Fruit fly (Drosophila melanogaster): ENCODE measurements around the gene Sfp24Bd.

Sfp24Bd gene

dm6 chr2L:3618818-3619362 is 50.0 kb downstream of the Sfp24Bd start, which contains the start of gene Ugt36A1 (continued):
- no peak for TF ChIP-seq CG12659 (GFP tag; optimal IDR thresholded peaks at IDR 0.05)
- TF ChIP-seq fd64A (GFP tag; optimal IDR thresholded peaks at IDR 0.05) = no peak
- TF ChIP-seq z (GFP tag; IDR thresholded peaks at IDR 0.05) = no peak
- TF ChIP-seq CG33213 (GFP tag; optimal IDR thresholded peaks at IDR 0.05) = no peak
- TF ChIP-seq CG3163 (GFP tag; optimal IDR thresholded peaks at IDR 0.05) = no peak
- peak; percentile 76 for TF ChIP-seq amos (GFP tag; IDR thresholded peaks at IDR 0.05; ENCODE audit: partially characterized antibody)
- TF ChIP-seq Dfd (GFP tag; optimal IDR thresholded peaks at IDR 0.05) = no peak
- TF ChIP-seq CG6683 (GFP tag; optimal IDR thresholded peaks at IDR 0.05) = no peak
- TF ChIP-seq CoRest (tag; optimal IDR thresholded peaks at IDR 0.05) = no peak
- no peak for TF ChIP-seq Hsf (GFP tag; optimal IDR thresholded peaks at IDR 0.05)
- no peak for TF ChIP-seq mam (GFP tag; optimal IDR thresholded peaks at IDR 0.05)
- TF ChIP-seq CG9727 (GFP tag; optimal IDR thresholded peaks at IDR 0.05) = no peak
- peak; percentile 42 for TF ChIP-seq CG34376 (GFP tag; optimal IDR thresholded peaks at IDR 0.05)
- no peak for TF ChIP-seq CG34422 (GFP tag; IDR thresholded peaks at IDR 0.05)
- TF ChIP-seq Fer1 (GFP tag; optimal IDR thresholded peaks at IDR 0.05) = no peak
- TF ChIP-seq CG14860 (GFP tag; IDR thresholded peaks at IDR 0.05; ENCODE audit: partially characterized antibody) = peak; percentile 70
- peak in 1 of 3 experiments; percentile 26 for TF ChIP-seq Stat92E (GFP tag; optimal IDR thresholded peaks at IDR 0.05)
- TF ChIP-seq CG4854 (GFP tag; optimal IDR thresholded peaks at IDR 0.05) = no peak
- no peak for TF ChIP-seq Tbp (GFP tag; optimal IDR thresholded peaks at IDR 0.05)
- TF ChIP-seq GATAe (GFP tag; conservative IDR thresholded peaks at IDR 0.05) = no peak
- peak; percentile 59 for TF ChIP-seq Dref (GFP tag; IDR thresholded peaks at IDR 0.05)
- no peak for TF ChIP-seq CG18011 (GFP tag; optimal IDR thresholded peaks at IDR 0.05)
- no peak for TF ChIP-seq CG16779 (GFP tag; IDR thresholded peaks at IDR 0.05)
- TF ChIP-seq Bgb (GFP tag; IDR thresholded peaks at IDR 0.05; ENCODE audit: partially characterized antibody) = peak; percentile 72
- TF ChIP-seq Blimp-1 (GFP tag; optimal IDR thresholded peaks at IDR 0.05) = no peak
- peak; percentile 64 for TF ChIP-seq Med (GFP tag)
- TF ChIP-seq Trl (optimal IDR thresholded peaks at IDR 0.05) = no peak
- no peak for TF ChIP-seq Trl (GFP tag; optimal IDR thresholded peaks at IDR 0.05)
- no peak for TF ChIP-seq yki (optimal IDR thresholded peaks at IDR 0.05)
- no peak for TF ChIP-seq bcd (GFP tag; optimal IDR thresholded peaks at IDR 0.05)
- peak; percentile 92 for TF ChIP-seq CTCF (GFP tag; optimal IDR thresholded peaks at IDR 0.05)
- no peak for TF ChIP-seq CG4328 (GFP tag; optimal IDR thresholded peaks at IDR 0.05)
- no peak for TF ChIP-seq gsb-n (tag; optimal IDR thresholded peaks at IDR 0.05)
- no peak for TF ChIP-seq CG14050 (GFP tag; IDR thresholded peaks at IDR 0.05)
- no peak for TF ChIP-seq CG2889 (GFP tag; IDR thresholded peaks at IDR 0.05)
- TF ChIP-seq esg (GFP tag; conservative IDR thresholded peaks at IDR 0.05) = no peak
- no peak for TF ChIP-seq hkb (optimal IDR thresholded peaks at IDR 0.05)
- TF ChIP-seq hkb (GFP tag; IDR thresholded peaks at IDR 0.05) = no peak
- no peak for TF ChIP-seq CG7745 (tag; optimal IDR thresholded peaks at IDR 0.05)
- no peak for TF ChIP-seq CG10543 (GFP tag; optimal IDR thresholded peaks at IDR 0.05)
- no peak for TF ChIP-seq CG2712 (tag; optimal IDR thresholded peaks at IDR 0.05)
- no peak for TF ChIP-seq crp (GFP tag; optimal IDR thresholded peaks at IDR 0.05)
- peak; percentile 88 for TF ChIP-seq onecut (GFP tag; IDR thresholded peaks at IDR 0.05)
- TF ChIP-seq Scr (GFP tag; IDR thresholded peaks at IDR 0.05; ENCODE audit: partially characterized antibody) = peak; percentile 81
- TF ChIP-seq CG11504 (tag; optimal IDR thresholded peaks at IDR 0.05) = no peak
- TF ChIP-seq CG15479 (GFP tag; optimal IDR thresholded peaks at IDR 0.05) = peak; percentile 77
- no peak for TF ChIP-seq CG3281 (GFP tag; optimal IDR thresholded peaks at IDR 0.05)
- no peak for TF ChIP-seq CG10274 (GFP tag; optimal IDR thresholded peaks at IDR 0.05)
- no peak for TF ChIP-seq D19A (tag; optimal IDR thresholded peaks at IDR 0.05)
- no peak for TF ChIP-seq CG16815 (GFP tag; optimal IDR thresholded peaks at IDR 0.05)
- TF ChIP-seq sc (optimal IDR thresholded peaks at IDR 0.05) = no peak
- TF ChIP-seq sc (GFP tag; optimal IDR thresholded peaks at IDR 0.05) = no peak
